Worm (Caenorhabditis elegans): Measurements from ENCODE around the gene Y67D2.2.

Gene Y67D2.2

ce11 chrIII:1532777-1533473 is 25.7 kb upstream of the Y67D2.2 start, which contains the start of gene snf-6 (continued):
- TF ChIP-seq nhr-90 (tag; optimal IDR thresholded peaks at IDR 0.05; ENCODE audit: poor library complexity), result peak; percentile 18
- TF ChIP-seq dsc-1 (tag; optimal IDR thresholded peaks at IDR 0.05), result peak; percentile 59
- no peak for TF ChIP-seq ceh-8 (GFP tag; optimal IDR thresholded peaks at IDR 0.05)
- TF ChIP-seq nhr-47 (tag; optimal IDR thresholded peaks at IDR 0.05), result peak; percentile 63
- TF ChIP-seq unc-30 (tag; optimal IDR thresholded peaks at IDR 0.05), result no peak
- no peak for TF ChIP-seq pqm-1 (tag; optimal IDR thresholded peaks at IDR 0.05)
- no peak for TF ChIP-seq ces-1 (GFP tag; optimal IDR thresholded peaks at IDR 0.05)
- TF ChIP-seq fkh-8 (tag; optimal IDR thresholded peaks at IDR 0.05), result no peak
- no peak for TF ChIP-seq C34B4.2 (tag; optimal IDR thresholded peaks at IDR 0.05)
- TF ChIP-seq aly-2 (tag; optimal IDR thresholded peaks at IDR 0.05), result no peak
- peak; percentile 49 for TF ChIP-seq mep-1 (tag; optimal IDR thresholded peaks at IDR 0.05)
- TF ChIP-seq ztf-11 (tag; optimal IDR thresholded peaks at IDR 0.05), result peak in 1 of 2 experiments; percentile 5
- peak; percentile 59 for TF ChIP-seq nhr-71 (tag; optimal IDR thresholded peaks at IDR 0.05)
- peak; percentile 17 for TF ChIP-seq unc-86 (tag; optimal IDR thresholded peaks at IDR 0.05)
- TF ChIP-seq xbp-1 (tag; optimal IDR thresholded peaks at IDR 0.05), result peak; percentile 41
- TF ChIP-seq ama-1 (optimal IDR thresholded peaks at IDR 0.05), result no peak
- TF ChIP-seq nhr-12 (tag; optimal IDR thresholded peaks at IDR 0.05), result no peak
- TF ChIP-seq F16B12.6 (tag; optimal IDR thresholded peaks at IDR 0.05), result peak; percentile 14
- TF ChIP-seq rnt-1 (tag; optimal IDR thresholded peaks at IDR 0.05), result no peak
- no peak for TF ChIP-seq vab-15 (tag; optimal IDR thresholded peaks at IDR 0.05)
- peak; percentile 17 for TF ChIP-seq irx-1 (tag; optimal IDR thresholded peaks at IDR 0.05)
- no peak for TF ChIP-seq nhr-28 (tag; optimal IDR thresholded peaks at IDR 0.05)
- no peak for TF ChIP-seq sptf-1 (tag; optimal IDR thresholded peaks at IDR 0.05)
- TF ChIP-seq alr-1 (tag; optimal IDR thresholded peaks at IDR 0.05; ENCODE audit: borderline replicate concordance), result no peak
- TF ChIP-seq tbx-2 (tag; optimal IDR thresholded peaks at IDR 0.05), result peak; percentile 36
- no peak for TF ChIP-seq ztf-4 (tag; optimal IDR thresholded peaks at IDR 0.05)
- TF ChIP-seq egl-27 (tag; optimal IDR thresholded peaks at IDR 0.05), result no peak
- TF ChIP-seq C16A3.4 (tag; optimal IDR thresholded peaks at IDR 0.05), result no peak
- TF ChIP-seq egl-13 (tag; optimal IDR thresholded peaks at IDR 0.05), result no peak
- TF ChIP-seq skn-1 (tag; optimal IDR thresholded peaks at IDR 0.05), result peak; percentile 47
- no peak for TF ChIP-seq lir-3 (tag; optimal IDR thresholded peaks at IDR 0.05; ENCODE audit: poor library complexity)
- peak; percentile 16 for TF ChIP-seq isw-1 (GFP tag; IDR thresholded peaks at IDR 0.05)
- TF ChIP-seq grh-1 (GFP tag; IDR thresholded peaks at IDR 0.05), result no peak
- TF ChIP-seq tlp-1 (tag; optimal IDR thresholded peaks at IDR 0.05), result no peak
- TF ChIP-seq nhr-20 (tag; optimal IDR thresholded peaks at IDR 0.05), result peak; percentile 7
- TF ChIP-seq efl-1 (optimal IDR thresholded peaks at IDR 0.05), result peak; percentile 89 to 95
- peak; percentile 92 to 99 for TF ChIP-seq efl-1 (GFP tag; optimal IDR thresholded peaks at IDR 0.05 in 1 of 2)
- no peak for TF ChIP-seq mef-2 (tag; optimal IDR thresholded peaks at IDR 0.05)
- TF ChIP-seq lin-15B (tag; optimal IDR thresholded peaks at IDR 0.05), result peak; percentile 67
- peak; percentile 8 for TF ChIP-seq ceh-90 (tag; optimal IDR thresholded peaks at IDR 0.05)
- no peak for TF ChIP-seq fkh-10 (GFP tag; optimal IDR thresholded peaks at IDR 0.05)
- TF ChIP-seq elt-3 (tag; optimal IDR thresholded peaks at IDR 0.05), result peak in 1 of 6 experiments; percentile 22
- no peak for TF ChIP-seq fkh-4 (tag; optimal IDR thresholded peaks at IDR 0.05; ENCODE audit: borderline replicate concordance)
- no peak for TF ChIP-seq mab-9 (GFP tag; IDR thresholded peaks at IDR 0.05)
- TF ChIP-seq lin-39 (tag; optimal IDR thresholded peaks at IDR 0.05), result no peak
- peak; percentile 12 for TF ChIP-seq blmp-1 (tag; optimal IDR thresholded peaks at IDR 0.05)
- TF ChIP-seq hlh-17 (GFP tag; optimal IDR thresholded peaks at IDR 0.05; ENCODE audit: borderline replicate concordance), result no peak
- peak in 2 of 3 experiments; percentile 14 to 70 for TF ChIP-seq ceh-82 (tag; optimal IDR thresholded peaks at IDR 0.05)
- TF ChIP-seq nhr-237 (tag; optimal IDR thresholded peaks at IDR 0.05), result no peak
- TF ChIP-seq hpl-2 (GFP tag; optimal IDR thresholded peaks at IDR 0.05), result no peak
- TF ChIP-seq lin-13 (GFP tag; optimal IDR thresholded peaks at IDR 0.05), result peak; percentile 40
- no peak for TF ChIP-seq efl-3 (GFP tag; optimal IDR thresholded peaks at IDR 0.05)
- TF ChIP-seq pax-3 (tag; optimal IDR thresholded peaks at IDR 0.05), result peak; percentile 16
